Worm (Caenorhabditis elegans) whole organism, L4/young adult: ENCODE results near the gene clec-168.

Experiments
- W03F9.2 ChIP-seq: fragments of 150-350 bp; optimal IDR thresholded peaks from 2 replicates; lab custom pipeline; 2014; ENCODE audit warnings: missing biosample characterization, missing genetic modification characterization
- dao-5 ChIP-seq: sonication (generic microtip); optimal IDR thresholded peaks from 2 replicates; lab custom pipeline; 2016; ENCODE audit warnings: missing genotype, missing genetic modification characterization, moderate library complexity, missing compliant biosample characterization
- him-1 ChIP-seq: sonication (generic microtip); optimal IDR thresholded peaks from 2 replicates; lab custom pipeline; 2016; ENCODE audit warnings: missing genotype, missing genetic modification reagents, missing genetic modification characterization, missing compliant biosample characterization

DNA sequence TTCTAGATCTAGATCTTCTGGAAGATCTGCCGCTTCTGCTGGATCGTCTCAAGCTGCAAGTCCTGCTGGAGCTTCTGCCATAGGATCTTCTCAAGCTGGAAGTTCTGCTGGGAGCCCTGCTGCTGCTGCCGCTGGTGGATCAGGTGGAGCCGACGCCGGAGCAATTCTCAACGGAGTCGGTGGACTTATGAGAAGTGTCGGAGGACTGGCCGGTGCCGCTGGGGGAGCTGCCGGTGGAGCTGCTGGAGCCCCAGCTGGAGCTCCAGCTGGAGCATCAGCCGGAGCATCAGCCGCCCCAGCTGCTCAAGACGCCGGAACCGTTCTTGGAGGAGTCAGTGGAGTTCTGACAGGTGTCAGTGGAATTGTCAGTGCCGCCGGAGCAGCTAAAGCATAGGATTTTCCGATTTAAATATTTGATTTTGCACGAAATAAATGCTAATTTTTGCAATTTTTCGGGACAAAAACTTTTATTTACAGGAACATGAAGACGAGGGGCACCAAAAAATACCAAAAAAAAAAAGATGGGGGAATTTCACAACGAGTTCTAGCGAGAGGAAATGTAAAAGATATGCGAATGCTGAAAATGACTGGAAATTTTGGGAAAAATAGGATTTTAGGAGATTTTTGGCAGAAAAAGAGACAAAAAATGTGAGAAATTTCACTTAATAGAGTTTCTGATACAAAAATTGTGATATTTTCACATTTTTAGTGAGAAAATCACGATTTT lies 24.2 kb upstream of the clec-168 start:
- TF ChIP-seq dao-5 (tag; lab: Kevin White, UChicago) (no peak), W03F9.2 (tag; lab: Kevin White, UChicago) (no peak), him-1 (tag; lab: Kevin White, UChicago) (no peak)
